Worm (Caenorhabditis elegans): ENCODE data around the gene chil-22.

The chil-22 gene

ce11 chrII:9466095-9466494 lies at the start of gene chil-22:
Gene chil-22 (minus strand): TSS chrII:9466195.
- TF ChIP-seq bed-1 (GFP tag; IDR thresholded peaks at IDR 0.05) (no peak), F39B2.1 (GFP tag; IDR thresholded peaks at IDR 0.05) (no peak), T26A5.8 (tag; optimal IDR thresholded peaks at IDR 0.05) (no peak), madf-10 (tag; optimal IDR thresholded peaks at IDR 0.05) (no peak), rpc-1 (optimal IDR thresholded peaks at IDR 0.05) (no peak), rpc-1 (tag; optimal IDR thresholded peaks at IDR 0.05) (no peak), dpl-1 (GFP tag; optimal IDR thresholded peaks at IDR 0.05) (no peak), athp-1 (tag; optimal IDR thresholded peaks at IDR 0.05) (no peak)

ce11 chrII:9507181-9507580 lies 41.2 kb upstream of the chil-22 start, which contains the start of gene gcy-3:
Gene gcy-3 (minus strand): TSS chrII:9507281.
- no peak for TF ChIP-seq Y56A3A.18 (GFP tag; IDR thresholded peaks at IDR 0.05)
- no peak for TF ChIP-seq lir-1 (GFP tag; conservative IDR thresholded peaks at IDR 0.05)
- TF ChIP-seq hlh-26 (GFP tag; conservative IDR thresholded peaks at IDR 0.05): no peak
- no peak for TF ChIP-seq egl-44 (GFP tag; IDR thresholded peaks at IDR 0.05)
- TF ChIP-seq egl-18 (GFP tag; IDR thresholded peaks at IDR 0.05): no peak
- TF ChIP-seq bed-2 (GFP tag; IDR thresholded peaks at IDR 0.05): no peak
- TF ChIP-seq nhr-27 (tag; optimal IDR thresholded peaks at IDR 0.05): no peak
- no peak for TF ChIP-seq aptf-3 (GFP tag; IDR thresholded peaks at IDR 0.05)
- no peak for TF ChIP-seq nfyb-1 (GFP tag; IDR thresholded peaks at IDR 0.05)
- TF ChIP-seq fkh-3 (tag; optimal IDR thresholded peaks at IDR 0.05): no peak
- TF ChIP-seq ztf-6 (GFP tag; IDR thresholded peaks at IDR 0.05): no peak
- no peak for TF ChIP-seq ceh-79 (tag; optimal IDR thresholded peaks at IDR 0.05)
- TF ChIP-seq nhr-80 (tag; optimal IDR thresholded peaks at IDR 0.05): no peak

ce11 chrII:9501955-9502354 lies 36.0 kb upstream of the chil-22 start:
- TF ChIP-seq F57C9.4 (tag; optimal IDR thresholded peaks at IDR 0.05): no peak
- TF ChIP-seq hmg-1.2 (GFP tag; IDR thresholded peaks at IDR 0.05): no peak
- TF ChIP-seq Y53G8AR.9 (GFP tag; conservative IDR thresholded peaks at IDR 0.05): no peak
- no peak for TF ChIP-seq repo-1 (tag; optimal IDR thresholded peaks at IDR 0.05)
- no peak for TF ChIP-seq nhr-27 (tag; optimal IDR thresholded peaks at IDR 0.05)
- no peak for TF ChIP-seq lin-54 (GFP tag; optimal IDR thresholded peaks at IDR 0.05)
- TF ChIP-seq F39B2.1 (GFP tag; IDR thresholded peaks at IDR 0.05): no peak
- TF ChIP-seq nhr-179 (tag; optimal IDR thresholded peaks at IDR 0.05): no peak
- no peak for TF ChIP-seq Y53F4B.3 (GFP tag; IDR thresholded peaks at IDR 0.05)
- TF ChIP-seq nfyb-1 (GFP tag; IDR thresholded peaks at IDR 0.05): 0 out of 2 replicates have a peak, but pooled peaks have one; percentile 7
- no peak for TF ChIP-seq rec-8 (tag; optimal IDR thresholded peaks at IDR 0.05)
- no peak for TF ChIP-seq ceh-58 (GFP tag; IDR thresholded peaks at IDR 0.05)
- TF ChIP-seq Y67H2A.10 (GFP tag; conservative IDR thresholded peaks at IDR 0.05): no peak
- 0 out of 2 replicates have a peak, but pooled peaks have one; percentile 20 for TF ChIP-seq dox-1 (GFP tag; IDR thresholded peaks at IDR 0.05)
- TF ChIP-seq snpc-1.1 (tag; optimal IDR thresholded peaks at IDR 0.05; ENCODE audit: insufficient read depth): no peak
- no peak for TF ChIP-seq ceh-100 (GFP tag; IDR thresholded peaks at IDR 0.05)
- no peak for TF ChIP-seq nfya-1 (tag; optimal IDR thresholded peaks at IDR 0.05; ENCODE audit: borderline replicate concordance, insufficient read depth)
- no peak for TF ChIP-seq F37B4.10 (GFP tag; IDR thresholded peaks at IDR 0.05)
- TF ChIP-seq lsl-1 (GFP tag; optimal IDR thresholded peaks at IDR 0.05): no peak
- TF ChIP-seq unc-130 (GFP tag; optimal IDR thresholded peaks at IDR 0.05): no peak
- TF ChIP-seq egl-18 (GFP tag; IDR thresholded peaks at IDR 0.05): no peak
- no peak for TF ChIP-seq zim-3 (tag; optimal IDR thresholded peaks at IDR 0.05)
- no peak; the same call in 1 of the 2 replicates for TF ChIP-seq cebp-1 (GFP tag; IDR thresholded peaks at IDR 0.05)
- no peak for TF ChIP-seq cebp-1 (tag; optimal IDR thresholded peaks at IDR 0.05)
- no peak for TF ChIP-seq B0261.1 (tag; optimal IDR thresholded peaks at IDR 0.05)
- TF ChIP-seq sea-2 (GFP tag; IDR thresholded peaks at IDR 0.05): no peak
- TF ChIP-seq ztf-25 (GFP tag; IDR thresholded peaks at IDR 0.05): no peak
- TF ChIP-seq T07F8.4 (tag; optimal IDR thresholded peaks at IDR 0.05): no peak
- no peak for TF ChIP-seq nfya-2 (GFP tag; IDR thresholded peaks at IDR 0.05)
- TF ChIP-seq gei-17 (GFP tag; optimal IDR thresholded peaks at IDR 0.05): no peak
- no peak for TF ChIP-seq xnd-1 (tag; optimal IDR thresholded peaks at IDR 0.05)
